Worm (Caenorhabditis elegans) whole organism, L4 larva: Measurements from ENCODE around the gene K07E1.1.

Source experiments
- Y48G9A.11 ChIP-seq: fragments of 200-800 bp; sonication (Bioruptor generic); IDR thresholded peaks from 2 replicates; pipeline ENCODE4 v1.3.6; 2022; ENCODE audit warnings: missing genetic modification reagents, missing genetic modification characterization, missing compliant biosample characterization
- ceh-44 ChIP-seq: fragments of 200-800 bp; sonication (Bioruptor generic); IDR thresholded peaks from 2 replicates; pipeline ENCODE4 v1.3.6; 2022; ENCODE audit warnings: missing genetic modification reagents, missing genetic modification characterization, missing compliant biosample characterization
- ctbp-1 ChIP-seq: fragments of 200-800 bp; sonication (Bioruptor generic); IDR thresholded peaks from 2 replicates; pipeline ENCODE4 v1.3.6; 2022; ENCODE audit warnings: missing genetic modification reagents, missing genetic modification characterization, missing compliant biosample characterization
- lin-29 ChIP-seq: fragments of 200-800 bp; sonication (Bioruptor generic); IDR thresholded peaks from 2 replicates; pipeline ENCODE4 v1.3.6; 2022; ENCODE audit warnings: missing genetic modification reagents, missing genetic modification characterization, missing compliant biosample characterization
- nhr-237 ChIP-seq: sonication (generic microtip); optimal IDR thresholded peaks from 2 replicates; lab custom pipeline; 2017; ENCODE audit warnings: missing biosample characterization, missing genetic modification characterization
- nhr-6 ChIP-seq: fragments of 150-350 bp; optimal IDR thresholded peaks from 2 replicates; lab custom pipeline; 2014; ENCODE audit warnings: missing biosample characterization, missing genetic modification characterization
- skn-1 ChIP-seq: fragments of 150-350 bp; optimal IDR thresholded peaks from 2 replicates; lab custom pipeline; 2014; ENCODE audit warnings: missing biosample characterization, missing genetic modification characterization
- tra-1 ChIP-seq: fragments of 200-800 bp; sonication (Bioruptor generic); IDR thresholded peaks from 2 replicates; pipeline ENCODE4 v1.3.6; 2022; ENCODE audit warnings: missing genetic modification reagents, missing genetic modification characterization, missing compliant biosample characterization
- unc-130 ChIP-seq: sonication (generic microtip); optimal IDR thresholded peaks from 2 replicates; lab custom pipeline; 2016; ENCODE audit warnings: missing genetic modification reagents, missing genetic modification characterization, missing compliant biosample characterization
- ztf-7 ChIP-seq: fragments of 150-350 bp; optimal IDR thresholded peaks from 2 replicates; lab custom pipeline; 2014; ENCODE audit warnings: missing biosample characterization, missing genetic modification characterization

K07E1.1 gene

ce11 chrII:4601256-4601655 lies 50.4 kb downstream of the K07E1.1 start, which contains the start of gene ipla-1:
Gene ipla-1 (minus strand): TSS chrII:4601356.
- TF ChIP-seq ztf-7 (tag; lab: Kevin White, UChicago) = no peak
- no peak for TF ChIP-seq skn-1 (tag; lab: Kevin White, UChicago)
- TF ChIP-seq lin-29 = no peak
- no peak for TF ChIP-seq nhr-237 (tag; lab: Kevin White, UChicago)
- no peak for TF ChIP-seq nhr-6 (tag; lab: Kevin White, UChicago)
- TF ChIP-seq ceh-44 (GFP tag; lab: Robert Waterston, UW) = no peak
- TF ChIP-seq tra-1 (GFP tag; lab: Robert Waterston, UW) = no peak
- TF ChIP-seq unc-130 = no peak
- no peak for TF ChIP-seq ctbp-1 (GFP tag; lab: Robert Waterston, UW)
- no peak for TF ChIP-seq Y48G9A.11 (GFP tag; lab: Robert Waterston, UW)
